Worm (Caenorhabditis elegans) whole organism, L3 larva: Measurements from ENCODE around the gene asp-19.

Source experiments
- ZK546.5 ChIP-seq: sonication (generic microtip); optimal IDR thresholded peaks from 2 replicates; lab custom pipeline; 2017; ENCODE audit warnings: missing biosample characterization, missing genetic modification characterization
- aly-2 ChIP-seq: fragments of 150-350 bp; optimal IDR thresholded peaks from 2 replicates; lab custom pipeline; 2014; ENCODE audit warnings: missing biosample characterization, missing genetic modification characterization
- ceh-16 ChIP-seq: sonication (generic microtip); optimal IDR thresholded peaks from 2 replicates; lab custom pipeline; 2017; ENCODE audit warnings: missing biosample characterization, missing genetic modification characterization
- ceh-28 ChIP-seq: fragments of 150-350 bp; optimal IDR thresholded peaks from 2 replicates; lab custom pipeline; 2014; ENCODE audit warnings: missing biosample characterization, missing genetic modification reagents, missing genetic modification characterization
- ceh-9 ChIP-seq: sonication (generic microtip); optimal IDR thresholded peaks from 2 replicates; lab custom pipeline; 2018; ENCODE audit warnings: missing biosample characterization, missing genetic modification characterization
- egl-27 ChIP-seq: sonication (generic microtip); optimal IDR thresholded peaks from 4 replicates; lab custom pipeline; 2017; ENCODE audit warnings: missing biosample characterization, missing genetic modification reagents, missing genetic modification characterization
- elt-1 ChIP-seq: fragments of 150-350 bp; optimal IDR thresholded peaks from 2 replicates; lab custom pipeline; 2014; ENCODE audit warnings: missing biosample characterization, missing genetic modification characterization
- elt-2 ChIP-seq: sonication (generic microtip); optimal IDR thresholded peaks from 2 replicates; lab custom pipeline; 2016; ENCODE audit warnings: missing genetic modification reagents, mild to moderate bottlenecking, missing genetic modification characterization, missing compliant biosample characterization
- elt-3 ChIP-seq, 3 experiments: fragments of 150-350 bp in 1 of 3; sonication (generic microtip) in 2 of 3; optimal IDR thresholded peaks; 2 replicates in 2 of 3; 4 replicates in 1 of 3; lab custom pipeline; 2014 to 2017; ENCODE audit warnings: missing biosample characterization in 3 of 3, missing genetic modification characterization in 3 of 3
- eor-1 ChIP-seq, 2 experiments: fragments of 150-350 bp; optimal IDR thresholded peaks; 2 replicates each; lab custom pipeline; 2014 to 2018; ENCODE audit warnings: missing biosample characterization in 2 of 2, missing genetic modification characterization in 2 of 2
- fkh-10 ChIP-seq: sonication (generic microtip); optimal IDR thresholded peaks from 2 replicates; lab custom pipeline; 2017; ENCODE audit warnings: missing biosample characterization, missing genetic modification reagents, missing genetic modification characterization
- fos-1 ChIP-seq: fragments of 150-350 bp; optimal IDR thresholded peaks from 2 replicates; lab custom pipeline; 2014; ENCODE audit warnings: missing biosample characterization, missing genetic modification characterization
- hmg-11 ChIP-seq: sonication (generic microtip); optimal IDR thresholded peaks from 2 replicates; lab custom pipeline; 2016; ENCODE audit warnings: missing genetic modification characterization, missing compliant biosample characterization
- lin-15B ChIP-seq: fragments of 150-350 bp; optimal IDR thresholded peaks from 2 replicates; lab custom pipeline; 2014; ENCODE audit warnings: missing biosample characterization, missing genetic modification characterization
- lin-39 ChIP-seq: fragments of 150-350 bp; optimal IDR thresholded peaks from 2 replicates; lab custom pipeline; 2018; ENCODE audit warnings: missing biosample characterization, missing genetic modification reagents, missing genetic modification characterization
- lsy-12 ChIP-seq: sonication (generic microtip); optimal IDR thresholded peaks from 2 replicates; lab custom pipeline; 2016; ENCODE audit warnings: mild to moderate bottlenecking, missing genetic modification characterization, missing compliant biosample characterization
- mdl-1 ChIP-seq: fragments of 150-350 bp; optimal IDR thresholded peaks from 2 replicates; lab custom pipeline; 2014; ENCODE audit warnings: missing biosample characterization, missing genetic modification characterization
- mml-1 ChIP-seq: fragments of 150-350 bp; sonication (generic microtip); optimal IDR thresholded peaks from 3 replicates; lab custom pipeline; 2014; ENCODE audit warnings: missing biosample characterization, missing genetic modification characterization
- nfya-1 ChIP-seq: sonication (generic microtip); optimal IDR thresholded peaks from 2 replicates; lab custom pipeline; 2017; ENCODE audit warnings: missing genetic modification characterization, mild to moderate bottlenecking, missing compliant biosample characterization, antibody characterized with exemption, moderate library complexity; ENCODE audit not compliant: insufficient read depth
- nhr-23 ChIP-seq: fragments of 150-350 bp; optimal IDR thresholded peaks from 2 replicates; lab custom pipeline; 2014; ENCODE audit warnings: missing biosample characterization, missing genetic modification reagents, missing genetic modification characterization
- nhr-25 ChIP-seq: sonication (generic microtip); optimal IDR thresholded peaks from 2 replicates; lab custom pipeline; 2017; ENCODE audit warnings: missing biosample characterization, missing genetic modification characterization
- nhr-28 ChIP-seq: fragments of 150-350 bp; optimal IDR thresholded peaks from 2 replicates; lab custom pipeline; 2014; ENCODE audit warnings: missing biosample characterization, missing genetic modification characterization
- nhr-43 ChIP-seq: sonication (generic microtip); optimal IDR thresholded peaks from 2 replicates; lab custom pipeline; 2016; ENCODE audit warnings: mild to moderate bottlenecking, missing genetic modification characterization, missing compliant biosample characterization; ENCODE audit not compliant: poor library complexity, severe bottlenecking
- nhr-76 ChIP-seq: fragments of 150-350 bp; sonication (generic microtip); optimal IDR thresholded peaks from 5 replicates; lab custom pipeline; 2014; ENCODE audit warnings: missing biosample characterization, missing genetic modification characterization
- nhr-77 ChIP-seq: fragments of 150-350 bp; optimal IDR thresholded peaks from 2 replicates; lab custom pipeline; 2014; ENCODE audit warnings: missing biosample characterization, missing genetic modification characterization
- pqm-1 ChIP-seq: fragments of 150-350 bp; optimal IDR thresholded peaks from 2 replicates; lab custom pipeline; 2017; ENCODE audit warnings: missing biosample characterization, missing genetic modification characterization, inconsistent platforms
- sea-2 ChIP-seq: fragments of 150-350 bp; sonication (generic microtip); optimal IDR thresholded peaks from 4 replicates; lab custom pipeline; 2014; ENCODE audit warnings: missing biosample characterization, missing genetic modification reagents, missing genetic modification characterization
- skn-1 ChIP-seq: fragments of 150-350 bp; optimal IDR thresholded peaks from 2 replicates; lab custom pipeline; 2014; ENCODE audit warnings: missing biosample characterization, missing genetic modification characterization
- snpc-4 ChIP-seq: fragments of 150-350 bp; optimal IDR thresholded peaks from 2 replicates; lab custom pipeline; 2014; ENCODE audit warnings: missing biosample characterization, missing genetic modification characterization
- tbx-2 ChIP-seq: sonication (generic microtip); optimal IDR thresholded peaks from 2 replicates; lab custom pipeline; 2016; ENCODE audit warnings: mild to moderate bottlenecking, missing genetic modification characterization, missing compliant biosample characterization
- unc-39 ChIP-seq: sonication (generic microtip); optimal IDR thresholded peaks from 4 replicates; lab custom pipeline; 2017; ENCODE audit warnings: missing biosample characterization, missing genetic modification characterization
- zag-1 ChIP-seq: fragments of 150-350 bp; optimal IDR thresholded peaks from 2 replicates; lab custom pipeline; 2014; ENCODE audit warnings: missing biosample characterization, missing genetic modification characterization

Gene asp-19

DNA sequence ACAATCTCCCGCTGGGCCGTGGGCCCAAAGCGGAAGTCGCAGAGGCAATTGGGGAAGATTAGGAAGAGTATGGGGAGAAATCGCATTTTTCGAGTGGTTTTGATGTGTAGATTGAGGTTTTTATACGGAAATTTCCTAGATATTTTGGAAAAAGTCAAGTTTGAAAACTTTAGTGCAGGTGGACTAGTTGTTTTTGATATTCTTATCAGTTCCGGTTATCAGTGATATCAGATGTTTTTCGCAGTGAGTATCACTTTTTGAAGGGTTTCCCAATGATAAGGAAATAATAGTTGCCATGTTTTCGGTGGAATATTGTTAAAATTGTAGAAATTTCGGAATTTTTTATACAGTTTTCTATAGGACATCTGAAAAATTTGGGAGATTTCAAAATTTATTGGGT lies 5.2 kb upstream of the asp-19 start, which contains the start of gene scl-20:
TSS of gene scl-20 (minus strand) at position 101 of the 400 bp plus-strand sequence.
- no peak for TF ChIP-seq mdl-1 (tag; lab: Kevin White, UChicago)
- TF ChIP-seq aly-2 = no peak
- TF ChIP-seq nhr-43 = no peak
- no peak for TF ChIP-seq lsy-12 (tag; lab: Kevin White, UChicago)
- TF ChIP-seq, all 47 proteins: peak for 0

DNA sequence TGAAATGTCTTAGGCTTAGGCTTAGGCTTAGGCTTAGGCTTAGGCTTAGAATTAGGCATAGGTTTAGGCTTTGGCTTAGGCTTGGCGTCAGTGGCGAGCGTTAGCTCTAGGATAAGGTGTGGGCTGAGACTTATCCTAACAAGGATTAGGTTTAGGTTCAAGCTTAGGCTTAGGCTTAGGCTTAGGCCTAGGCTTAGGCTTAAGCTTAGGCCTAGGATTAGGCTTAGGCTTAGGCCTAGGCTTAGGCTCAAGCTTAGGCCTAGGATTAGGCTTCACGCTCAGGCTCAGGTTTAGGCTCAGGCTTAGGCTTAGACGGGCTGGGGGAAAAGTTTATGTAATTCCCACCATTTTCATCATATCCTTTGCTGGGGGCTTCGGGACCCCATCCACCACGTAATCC lies 4.8 kb upstream of the asp-19 start:
- TF ChIP-seq ceh-9 (tag; lab: Kevin White, UChicago) = no peak
- no peak for TF ChIP-seq lin-15B (tag; lab: Kevin White, UChicago)
- TF ChIP-seq unc-39 (tag; lab: Kevin White, UChicago) = no peak
- TF ChIP-seq snpc-4 (tag; lab: Kevin White, UChicago) = no peak
- no peak for TF ChIP-seq nhr-25 (tag; lab: Kevin White, UChicago)
- no peak for TF ChIP-seq pqm-1 (tag; lab: Kevin White, UChicago)

DNA sequence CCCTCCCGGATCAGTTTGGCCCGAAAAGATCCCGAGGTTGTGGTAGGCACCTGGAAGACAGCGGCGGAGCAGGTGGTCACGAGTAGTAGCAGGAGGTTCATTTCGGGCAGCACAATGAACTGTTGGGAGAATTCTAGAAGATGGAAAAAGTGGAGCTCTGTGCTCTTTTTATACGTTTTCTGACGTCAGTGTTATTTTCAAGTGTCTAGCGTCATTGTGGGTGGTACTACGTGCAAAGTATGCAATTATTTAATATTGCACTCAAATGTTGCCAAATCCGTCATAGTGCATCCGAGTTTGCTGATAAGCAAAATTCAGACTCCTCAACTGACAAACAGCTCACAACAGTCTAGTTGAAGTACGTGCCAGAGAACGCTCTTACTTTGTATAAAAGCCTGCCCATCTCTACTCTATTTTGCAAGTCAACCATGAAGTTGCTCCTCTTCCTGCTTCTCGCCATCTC lies 2.4 kb upstream of the asp-19 start, which contains the start of the genes asp-18 and scl-19:
TSS of gene asp-18 (minus strand) at position 101 of the 463 bp plus-strand sequence.
TSS of gene scl-19 (plus strand) at position 413 of the 463 bp plus-strand sequence.
- TF ChIP-seq unc-39 (tag; lab: Kevin White, UChicago) = no peak
- TF ChIP-seq hmg-11 (tag; lab: Kevin White, UChicago) = no peak
- TF ChIP-seq zag-1 = no peak
- no peak for TF ChIP-seq egl-27 (tag; lab: Kevin White, UChicago)
- TF ChIP-seq elt-1 (tag; lab: Kevin White, UChicago) = no peak
- no peak for TF ChIP-seq fos-1 (tag; lab: Kevin White, UChicago)
- no peak for TF ChIP-seq ceh-16 (tag; lab: Kevin White, UChicago)
- TF ChIP-seq snpc-4 (tag; lab: Kevin White, UChicago) = no peak
- no peak for TF ChIP-seq eor-1 (tag; optimal IDR thresholded peaks at IDR 0.05; lab: Kevin White, UChicago)
- no peak for TF ChIP-seq sea-2 (GFP tag; lab: Kevin White, UChicago)
- TF ChIP-seq nhr-77 (tag; lab: Kevin White, UChicago) = no peak
- no peak for TF ChIP-seq fkh-10 (GFP tag; lab: Kevin White, UChicago)
- no peak for TF ChIP-seq ceh-28 (tag; lab: Kevin White, UChicago)
- no peak for TF ChIP-seq lin-39
- TF ChIP-seq pqm-1 (tag; lab: Kevin White, UChicago) = no peak
- TF ChIP-seq mdl-1 (tag; lab: Kevin White, UChicago) = no peak

DNA sequence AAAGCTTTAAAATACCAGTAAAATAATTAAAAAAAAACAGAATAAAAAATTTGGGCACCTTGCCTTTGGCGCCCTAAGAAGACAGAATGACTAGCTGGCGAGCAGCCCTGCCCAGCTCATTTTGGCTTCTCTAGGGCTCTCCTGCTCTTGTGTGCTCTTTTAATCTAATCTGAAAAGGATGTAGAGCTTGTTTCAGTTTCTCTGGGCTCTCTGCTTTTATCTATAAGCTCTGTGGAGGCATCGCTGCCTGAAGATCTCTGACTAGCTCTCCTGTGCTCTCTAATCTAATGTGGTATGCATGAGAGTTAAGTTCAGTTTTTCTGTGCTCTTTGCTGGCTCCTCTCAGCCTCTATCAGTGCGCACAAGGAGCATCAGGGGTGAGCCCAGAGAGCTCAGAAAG lies 3.3 kb downstream of the asp-19 start:
- TF ChIP-seq mdl-1 (tag; lab: Kevin White, UChicago) = no peak
- no peak for TF ChIP-seq aly-2
- TF ChIP-seq nhr-76 = no peak
- no peak for TF ChIP-seq mml-1 (tag; lab: Kevin White, UChicago)
- TF ChIP-seq nhr-28 = no peak
- TF ChIP-seq sea-2 (GFP tag; lab: Kevin White, UChicago) = no peak

DNA sequence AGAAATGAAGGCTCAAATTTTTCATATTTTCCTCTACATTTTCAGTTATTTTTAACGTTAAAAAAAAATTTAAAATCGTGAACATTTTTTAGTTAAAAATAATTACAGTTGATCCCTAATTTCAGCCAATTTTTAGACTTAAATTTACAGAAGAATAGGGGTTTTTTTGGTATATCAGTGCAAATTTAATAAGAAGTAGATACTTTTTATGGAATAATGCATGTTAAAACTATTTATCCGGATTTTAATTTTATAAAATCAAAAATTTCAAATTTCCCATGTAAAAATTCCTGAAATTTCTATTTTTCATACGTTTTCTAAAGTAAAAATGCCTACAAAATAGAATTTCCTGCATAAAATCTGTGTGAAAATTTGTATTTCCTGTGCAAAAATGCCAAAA lies 5.1 kb downstream of the asp-19 start:
- no peak for TF ChIP-seq egl-27 (tag; lab: Kevin White, UChicago)
- no peak for TF ChIP-seq fos-1 (tag; lab: Kevin White, UChicago)
- no peak for TF ChIP-seq lin-39
- TF ChIP-seq elt-3 (tag; optimal IDR thresholded peaks at IDR 0.05; lab: Kevin White, UChicago) = no peak
- no peak for TF ChIP-seq nhr-25 (tag; lab: Kevin White, UChicago)
- TF ChIP-seq skn-1 (tag; lab: Kevin White, UChicago) = no peak
- no peak for TF ChIP-seq ZK546.5 (tag; lab: Kevin White, UChicago)
- TF ChIP-seq nhr-28 = no peak
- TF ChIP-seq nhr-76 = no peak
- TF ChIP-seq lin-15B (tag; lab: Kevin White, UChicago) = no peak
- no peak for TF ChIP-seq tbx-2 (tag; lab: Kevin White, UChicago)
- no peak for TF ChIP-seq elt-2
- no peak for TF ChIP-seq nfya-1 (tag; lab: Kevin White, UChicago)
- no peak for TF ChIP-seq nhr-23 (tag; lab: Kevin White, UChicago)
- no peak for TF ChIP-seq eor-1 (tag; optimal IDR thresholded peaks at IDR 0.05; lab: Kevin White, UChicago)
- TF ChIP-seq aly-2 = no peak
- TF ChIP-seq pqm-1 (tag; lab: Kevin White, UChicago) = no peak
- TF ChIP-seq, all 47 proteins: peak for 0
